Worm (Caenorhabditis elegans) whole organism, young adult: ENCODE measurements around the gene lnkn-1.
A peak's percentile ranks its signal among the peaks of the same experiment; 100 is the strongest.

Experiments
- B0019.2 ChIP-seq: fragments of 200-800 bp; sonication (Bioruptor generic); conservative IDR thresholded peaks from 2 replicates; pipeline ENCODE4 v1.3.6; 2022; ENCODE audit warnings: missing genetic modification reagents, missing genetic modification characterization, missing compliant biosample characterization
- B0336.3 ChIP-seq: fragments of 200-800 bp; sonication (Bioruptor generic); IDR thresholded peaks from 2 replicates; pipeline ENCODE4 v1.3.6; 2022; ENCODE audit warnings: missing genetic modification characterization, missing compliant biosample characterization
- C17E4.6 ChIP-seq: fragments of 200-800 bp; sonication (Bioruptor generic); IDR thresholded peaks from 2 replicates; pipeline ENCODE4 v1.3.6; 2022; ENCODE audit warnings: missing genetic modification reagents, missing genetic modification characterization, missing compliant biosample characterization
- D2030.7 ChIP-seq: fragments of 200-800 bp; sonication (Bioruptor generic); IDR thresholded peaks from 2 replicates; pipeline ENCODE4 v1.3.6; 2022; ENCODE audit warnings: missing genetic modification reagents, missing genetic modification characterization, missing compliant biosample characterization
- F33H1.4 ChIP-seq: fragments of 200-800 bp; sonication (Bioruptor generic); IDR thresholded peaks from 2 replicates; pipeline ENCODE4 v1.3.6; 2022; ENCODE audit warnings: missing genetic modification reagents, missing genetic modification characterization, missing compliant biosample characterization
- F52B5.7 ChIP-seq: sonication (generic microtip); optimal IDR thresholded peaks from 2 replicates; lab custom pipeline; 2016; ENCODE audit warnings: mild to moderate bottlenecking, missing genetic modification characterization, missing compliant biosample characterization
- F55B11.4 ChIP-seq: sonication (generic microtip); optimal IDR thresholded peaks from 2 replicates; lab custom pipeline; 2016; ENCODE audit warnings: missing compliant biosample characterization, missing genetic modification characterization, borderline replicate concordance; ENCODE audit not compliant: insufficient read depth
- K11D2.4 ChIP-seq: fragments of 200-800 bp; sonication (Bioruptor generic); IDR thresholded peaks from 2 replicates; pipeline ENCODE4 v1.3.6; 2022; ENCODE audit warnings: missing genetic modification reagents, missing genetic modification characterization, missing compliant biosample characterization
- K12H6.12 ChIP-seq: fragments of 200-800 bp; sonication (Bioruptor generic); optimal IDR thresholded peaks from 2 replicates; lab custom pipeline; 2018; ENCODE audit warnings: mild to moderate bottlenecking, missing genetic modification characterization, missing compliant biosample characterization
- Y67H2A.10 ChIP-seq: fragments of 200-800 bp; sonication (Bioruptor generic); conservative IDR thresholded peaks from 2 replicates; pipeline ENCODE4 v1.3.6; 2022; ENCODE audit warnings: missing genetic modification reagents, missing genetic modification characterization, missing compliant biosample characterization
- Y79H2A.3 ChIP-seq: fragments of 200-800 bp; sonication (Bioruptor generic); conservative IDR thresholded peaks from 2 replicates; pipeline ENCODE4 v1.3.6; 2022; ENCODE audit warnings: missing genetic modification reagents, missing genetic modification characterization, missing compliant biosample characterization
- Y95B8A.8 ChIP-seq: fragments of 200-800 bp; sonication (Bioruptor generic); IDR thresholded peaks from 2 replicates; pipeline ENCODE4 v1.3.6; 2022; ENCODE audit warnings: missing genetic modification reagents, missing genetic modification characterization, missing compliant biosample characterization
- ZK185.1 ChIP-seq: sonication (generic microtip); optimal IDR thresholded peaks from 2 replicates; lab custom pipeline; 2016; ENCODE audit warnings: mild to moderate bottlenecking, missing genetic modification characterization, missing compliant biosample characterization; ENCODE audit not compliant: poor library complexity, severe bottlenecking
- ama-1 ChIP-seq, 3 experiments: fragments of 150-350 bp in 1 of 3; sonication (generic microtip) in 2 of 3; optimal IDR thresholded peaks; 2 replicates each; lab custom pipeline; 2014 to 2018; ENCODE audit warnings: missing biosample characterization in 2 of 3, missing genetic modification characterization in 2 of 3, missing genetic modification reagents in 2 of 3
- atf-7 ChIP-seq: sonication (generic microtip); optimal IDR thresholded peaks from 2 replicates; lab custom pipeline; 2017; ENCODE audit warnings: mild to moderate bottlenecking, missing genetic modification characterization, missing compliant biosample characterization
- attf-6 ChIP-seq: fragments of 200-800 bp; sonication (Bioruptor generic); IDR thresholded peaks from 2 replicates; pipeline ENCODE4 v1.3.6; 2022; ENCODE audit warnings: missing genetic modification reagents, missing genetic modification characterization, missing compliant biosample characterization
- ccch-3 ChIP-seq: fragments of 200-800 bp; sonication (Bioruptor generic); optimal IDR thresholded peaks from 2 replicates; lab custom pipeline; 2018; ENCODE audit warnings: mild to moderate bottlenecking, missing genetic modification characterization, missing compliant biosample characterization
- cebp-2 ChIP-seq: fragments of 200-800 bp; sonication (Bioruptor generic); IDR thresholded peaks from 2 replicates; pipeline ENCODE4 v1.3.6; 2022; ENCODE audit warnings: missing genetic modification characterization, missing compliant biosample characterization
- ceh-58 ChIP-seq: fragments of 200-800 bp; sonication (Bioruptor generic); IDR thresholded peaks from 2 replicates; pipeline ENCODE4 v1.3.6; 2022; ENCODE audit warnings: missing genetic modification characterization, missing compliant biosample characterization
- ceh-79 ChIP-seq: sonication (generic microtip); optimal IDR thresholded peaks from 2 replicates; lab custom pipeline; 2017; ENCODE audit warnings: mild to moderate bottlenecking, missing genetic modification characterization, missing compliant biosample characterization
- chd-7 ChIP-seq: sonication (generic microtip); optimal IDR thresholded peaks from 2 replicates; lab custom pipeline; 2016; ENCODE audit warnings: mild to moderate bottlenecking, missing genetic modification characterization, moderate library complexity, missing compliant biosample characterization
- dpff-1 ChIP-seq: sonication (generic microtip); optimal IDR thresholded peaks from 2 replicates; lab custom pipeline; 2017; ENCODE audit warnings: mild to moderate bottlenecking, missing genetic modification characterization, missing compliant biosample characterization
- dpl-1 ChIP-seq: fragments of 150-350 bp; optimal IDR thresholded peaks from 2 replicates; lab custom pipeline; 2014; ENCODE audit warnings: missing biosample characterization, missing genetic modification reagents, missing genetic modification characterization
- efl-1 ChIP-seq: fragments of 150-350 bp; optimal IDR thresholded peaks from 2 replicates; lab custom pipeline; 2014; ENCODE audit warnings: missing biosample characterization, missing genetic modification reagents, missing genetic modification characterization
- egl-44 ChIP-seq: fragments of 200-800 bp; sonication (Bioruptor generic); IDR thresholded peaks from 2 replicates; pipeline ENCODE4 v1.3.6; 2022; ENCODE audit warnings: missing genetic modification reagents, missing genetic modification characterization, missing compliant biosample characterization
- ets-4 ChIP-seq: fragments of 200-800 bp; sonication (Bioruptor generic); optimal IDR thresholded peaks from 2 replicates; lab custom pipeline; 2018; ENCODE audit warnings: mild to moderate bottlenecking, missing genetic modification characterization, missing compliant biosample characterization
- him-1 ChIP-seq: sonication (generic microtip); optimal IDR thresholded peaks from 2 replicates; lab custom pipeline; 2016; ENCODE audit warnings: missing genotype, missing genetic modification reagents, missing genetic modification characterization, missing compliant biosample characterization
- hlh-12 ChIP-seq: sonication (generic microtip); optimal IDR thresholded peaks from 2 replicates; lab custom pipeline; 2016; ENCODE audit warnings: missing genetic modification characterization, missing compliant biosample characterization
- hlh-26 ChIP-seq: fragments of 200-800 bp; sonication (Bioruptor generic); conservative IDR thresholded peaks from 2 replicates; pipeline ENCODE4 v1.3.6; 2022; ENCODE audit warnings: missing genetic modification reagents, missing genetic modification characterization, missing compliant biosample characterization
- lag-1 ChIP-seq: fragments of 200-800 bp; sonication (Bioruptor generic); IDR thresholded peaks from 2 replicates; pipeline ENCODE4 v1.3.6; 2022; ENCODE audit warnings: missing genetic modification reagents, missing genetic modification characterization, missing compliant biosample characterization
- let-526 ChIP-seq: fragments of 200-800 bp; sonication (Bioruptor generic); IDR thresholded peaks from 2 replicates; pipeline ENCODE4 v1.3.6; 2022; ENCODE audit warnings: missing genetic modification reagents, missing genetic modification characterization, missing compliant biosample characterization
- lin-26 ChIP-seq: fragments of 200-800 bp; sonication (Bioruptor generic); IDR thresholded peaks from 2 replicates; pipeline ENCODE4 v1.3.6; 2022; ENCODE audit warnings: missing genetic modification reagents, missing genetic modification characterization, missing compliant biosample characterization
- lsy-27 ChIP-seq: sonication (generic microtip); optimal IDR thresholded peaks from 2 replicates; lab custom pipeline; 2017; ENCODE audit warnings: missing genetic modification characterization, mild to moderate bottlenecking, missing compliant biosample characterization, antibody characterized with exemption, missing genotype, borderline replicate concordance; ENCODE audit not compliant: insufficient read depth
- madf-8 ChIP-seq: fragments of 200-800 bp; sonication (Bioruptor generic); conservative IDR thresholded peaks from 2 replicates; pipeline ENCODE4 v1.3.6; 2022; ENCODE audit warnings: missing genetic modification reagents, missing genetic modification characterization, missing compliant biosample characterization
- mcd-1 ChIP-seq: fragments of 200-800 bp; sonication (Bioruptor generic); IDR thresholded peaks from 2 replicates; pipeline ENCODE4 v1.3.6; 2022; ENCODE audit warnings: missing genetic modification reagents, missing genetic modification characterization, missing compliant biosample characterization
- mel-28 ChIP-seq: sonication (generic microtip); optimal IDR thresholded peaks from 2 replicates; lab custom pipeline; 2016; ENCODE audit warnings: borderline replicate concordance, mild to moderate bottlenecking, missing genetic modification characterization, missing compliant biosample characterization
- mes-4 ChIP-seq: sonication (generic microtip); optimal IDR thresholded peaks from 2 replicates; lab custom pipeline; 2016; ENCODE audit warnings: missing genotype, missing genetic modification characterization, missing compliant biosample characterization
- mxl-1 ChIP-seq: sonication (generic microtip); optimal IDR thresholded peaks from 2 replicates; lab custom pipeline; 2016; ENCODE audit warnings: missing genetic modification characterization, missing compliant biosample characterization
- nfya-2 ChIP-seq: fragments of 200-800 bp; sonication (Bioruptor generic); IDR thresholded peaks from 2 replicates; pipeline ENCODE4 v1.3.6; 2022; ENCODE audit warnings: missing genetic modification reagents, missing genetic modification characterization, missing compliant biosample characterization
- nhr-179 ChIP-seq: sonication (generic microtip); optimal IDR thresholded peaks from 2 replicates; lab custom pipeline; 2016; ENCODE audit warnings: mild to moderate bottlenecking, missing genetic modification characterization, missing compliant biosample characterization
- nhr-27 ChIP-seq: fragments of 200-800 bp; sonication (Bioruptor generic); optimal IDR thresholded peaks from 2 replicates; lab custom pipeline; 2018; ENCODE audit warnings: mild to moderate bottlenecking, missing genetic modification characterization, moderate library complexity, missing compliant biosample characterization
- pha-4 ChIP-seq: fragments of 150-350 bp; sonication (generic microtip); optimal IDR thresholded peaks from 2 replicates; lab custom pipeline; 2014; ENCODE audit warnings: missing biosample characterization, missing genetic modification reagents, missing genetic modification characterization
- rec-8 ChIP-seq, 2 experiments: sonication (generic microtip); optimal IDR thresholded peaks; 2 replicates each; lab custom pipeline; 2016; ENCODE audit warnings: mild to moderate bottlenecking in 2 of 2, missing genetic modification characterization in 2 of 2, missing genetic modification reagents in 2 of 2, missing genotype in 2 of 2, missing biosample characterization in 1 of 2, missing compliant biosample characterization in 1 of 2, moderate library complexity in 1 of 2
- sdz-38 ChIP-seq: sonication (generic microtip); optimal IDR thresholded peaks from 2 replicates; lab custom pipeline; 2016; ENCODE audit warnings: missing genotype, missing genetic modification characterization, missing compliant biosample characterization
- tbp1 ChIP-seq: fragments of 200-800 bp; sonication (Bioruptor generic); optimal IDR thresholded peaks from 2 replicates; lab custom pipeline; 2018; ENCODE audit warnings: mild to moderate bottlenecking, missing genetic modification characterization, missing compliant biosample characterization
- tbx-9 ChIP-seq: sonication (generic microtip); optimal IDR thresholded peaks from 2 replicates; lab custom pipeline; 2016; ENCODE audit warnings: borderline replicate concordance, missing genetic modification characterization, inconsistent platforms, missing compliant biosample characterization
- unc-130 ChIP-seq: sonication (generic microtip); optimal IDR thresholded peaks from 2 replicates; lab custom pipeline; 2016; ENCODE audit warnings: missing genetic modification reagents, missing genetic modification characterization, missing compliant biosample characterization
- unc-62 ChIP-seq: fragments of 150-350 bp; optimal IDR thresholded peaks from 2 replicates; lab custom pipeline; 2014; ENCODE audit warnings: missing biosample characterization, missing genetic modification reagents, missing genetic modification characterization
- ztf-3 ChIP-seq: fragments of 200-800 bp; sonication (Bioruptor generic); optimal IDR thresholded peaks from 2 replicates; lab custom pipeline; 2018; ENCODE audit warnings: mild to moderate bottlenecking, missing genetic modification characterization, missing compliant biosample characterization

The lnkn-1 gene

ce11 chrIII:8865294-8865766, 24.7 kb upstream of the lnkn-1 start (continued):
- peak; percentile 73; the same call in 1 of the 2 replicates for TF ChIP-seq cebp-2 (GFP tag; lab: Robert Waterston, UW)
- TF ChIP-seq egl-44 (GFP tag; lab: Robert Waterston, UW) = peak; percentile 86
- peak; percentile 20 for TF ChIP-seq nhr-27
- peak; percentile 84 for TF ChIP-seq K11D2.4 (GFP tag; lab: Robert Waterston, UW)
- TF ChIP-seq ets-4 (GFP tag; lab: Kevin White, UChicago) = peak; percentile 93
- no peak for TF ChIP-seq B0019.2 (GFP tag; lab: Robert Waterston, UW)
- no peak for TF ChIP-seq madf-8 (GFP tag; lab: Robert Waterston, UW)
- TF ChIP-seq B0336.3 (GFP tag; lab: Robert Waterston, UW) = peak; percentile 85; the same call in 1 of the 2 replicates
- TF ChIP-seq him-1 (tag; lab: Kevin White, UChicago) = no peak
- TF ChIP-seq sdz-38 = no peak
- TF ChIP-seq atf-7 (tag; lab: Kevin White, UChicago) = peak; percentile 83
- no peak for TF ChIP-seq Y67H2A.10 (GFP tag; lab: Robert Waterston, UW)
- no peak for TF ChIP-seq dpl-1
- peak; percentile 13 for TF ChIP-seq ztf-3 (GFP tag; lab: Kevin White, UChicago)
- peak; percentile 16 for TF ChIP-seq unc-130 (GFP tag; lab: Kevin White, UChicago)
- TF ChIP-seq tbx-9 (tag; lab: Kevin White, UChicago) = no peak
- no peak for TF ChIP-seq Y95B8A.8 (GFP tag; lab: Robert Waterston, UW)
- TF ChIP-seq lsy-27 (tag; lab: Kevin White, UChicago) = no peak
- peak; percentile 79; the same call in 1 of the 2 replicates for TF ChIP-seq let-526 (GFP tag; lab: Robert Waterston, UW)
- no peak for TF ChIP-seq F33H1.4 (GFP tag; lab: Robert Waterston, UW)
- TF ChIP-seq lag-1 (GFP tag; lab: Robert Waterston, UW) = no peak
- TF ChIP-seq mes-4 (tag; lab: Kevin White, UChicago) = no peak
- peak; percentile 95 for TF ChIP-seq ama-1 (optimal IDR thresholded peaks at IDR 0.05; lab: Kevin White, UChicago)
- no peak for TF ChIP-seq ama-1 (GFP tag; optimal IDR thresholded peaks at IDR 0.05; lab: Kevin White, UChicago)
- no peak for TF ChIP-seq ccch-3 (GFP tag; lab: Kevin White, UChicago)
- TF ChIP-seq D2030.7 (GFP tag; lab: Robert Waterston, UW) = no peak
- peak; percentile 52 for TF ChIP-seq ZK185.1 (tag; lab: Kevin White, UChicago)
- peak; percentile 82 for TF ChIP-seq chd-7 (tag; lab: Kevin White, UChicago)
- no peak for TF ChIP-seq C17E4.6 (GFP tag; lab: Robert Waterston, UW)
- TF ChIP-seq lin-26 (GFP tag; lab: Robert Waterston, UW) = peak; percentile 74
- no peak for TF ChIP-seq nfya-2 (GFP tag; lab: Robert Waterston, UW)
- TF ChIP-seq F52B5.7 = peak; percentile 55
- peak; percentile 78 for TF ChIP-seq mcd-1 (GFP tag; lab: Robert Waterston, UW)
- peak; percentile 41 for TF ChIP-seq ceh-79 (tag; lab: Kevin White, UChicago)
- no peak for TF ChIP-seq efl-1 (GFP tag; lab: Kevin White, UChicago)
- TF ChIP-seq hlh-26 (GFP tag; lab: Robert Waterston, UW) = no peak
- no peak for TF ChIP-seq hlh-12
- no peak for TF ChIP-seq rec-8 (tag; optimal IDR thresholded peaks at IDR 0.05; lab: Kevin White, UChicago)
- TF ChIP-seq unc-62 (GFP tag; lab: Kevin White, UChicago) = no peak
- TF ChIP-seq ceh-58 (GFP tag; lab: Robert Waterston, UW) = no peak
- TF ChIP-seq K12H6.12 (tag; lab: Kevin White, UChicago) = peak; percentile 58
- no peak for TF ChIP-seq attf-6 (GFP tag; lab: Robert Waterston, UW)
- peak; percentile 13 for TF ChIP-seq pha-4 (tag; lab: Kevin White, UChicago)
- no peak for TF ChIP-seq dpff-1 (tag; lab: Kevin White, UChicago)
- peak; percentile 67 for TF ChIP-seq tbp1 (GFP tag; lab: Kevin White, UChicago)
- no peak for TF ChIP-seq mxl-1 (tag; lab: Kevin White, UChicago)
- TF ChIP-seq F55B11.4 = no peak
- no peak for TF ChIP-seq nhr-179 (tag; lab: Kevin White, UChicago)
- TF ChIP-seq mel-28 (tag; lab: Kevin White, UChicago) = no peak
- no peak for TF ChIP-seq Y79H2A.3
